Worm (Caenorhabditis elegans): ENCODE data around the gene enu-3.6.

The enu-3.6 gene

DNA sequence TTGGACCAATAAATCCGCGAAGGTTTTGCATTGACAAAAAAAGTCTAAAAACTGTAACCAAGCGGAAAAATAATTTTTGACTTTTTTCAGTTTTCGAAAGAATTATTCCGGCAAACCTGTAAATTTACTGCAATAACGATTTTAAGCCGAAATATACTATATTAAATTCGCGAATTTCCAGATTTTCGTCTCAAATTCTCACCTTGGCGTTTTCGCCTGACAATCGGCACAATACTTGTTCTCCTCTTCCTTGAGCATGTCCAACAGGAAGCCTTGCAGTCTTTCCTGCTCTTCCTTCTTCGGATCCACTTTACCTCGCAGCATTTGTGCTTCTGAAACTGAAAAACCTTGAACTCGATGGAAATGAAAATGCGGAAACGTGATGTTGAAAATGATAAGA lies 10.8 kb upstream of the enu-3.6 start, which contains the start of gene smap-1:
TSS of gene smap-1 (minus strand) at position 338 of the 400 bp plus-strand sequence.
- TF ChIP-seq hlh-15 (tag; optimal IDR thresholded peaks at IDR 0.05) (no peak), sox-4 (tag; optimal IDR thresholded peaks at IDR 0.05) (no peak), ceh-9 (tag; optimal IDR thresholded peaks at IDR 0.05) (no peak), ceh-18 (tag; optimal IDR thresholded peaks at IDR 0.05) (no peak), pat-9 (tag; optimal IDR thresholded peaks at IDR 0.05) (no peak)

ce11 chrIII:10739902-10740301 lies 10.3 kb upstream of the enu-3.6 start:
- TF ChIP-seq ceh-48 (tag; optimal IDR thresholded peaks at IDR 0.05) (peak; percentile 68), ceh-34 (tag; optimal IDR thresholded peaks at IDR 0.05) (peak; percentile 78), C38D4.7 (GFP tag; optimal IDR thresholded peaks at IDR 0.05) (no peak), unc-42 (tag; optimal IDR thresholded peaks at IDR 0.05) (peak; percentile 30), nfya-1 (tag; optimal IDR thresholded peaks at IDR 0.05) (peak; percentile 9), sox-2 (GFP tag; IDR thresholded peaks at IDR 0.05) (no peak), rnt-1 (tag; optimal IDR thresholded peaks at IDR 0.05) (no peak), syd-9 (tag; optimal IDR thresholded peaks at IDR 0.05) (no peak), unc-55 (GFP tag; optimal IDR thresholded peaks at IDR 0.05) (no peak), ceh-18 (tag; optimal IDR thresholded peaks at IDR 0.05) (no peak), unc-3 (GFP tag; conservative IDR thresholded peaks at IDR 0.05) (no peak), unc-3 (tag; optimal IDR thresholded peaks at IDR 0.05) (no peak), dmd-4 (tag; optimal IDR thresholded peaks at IDR 0.05; ENCODE audit: borderline replicate concordance) (no peak), gmeb-2 (tag; optimal IDR thresholded peaks at IDR 0.05) (no peak), lin-11 (tag; optimal IDR thresholded peaks at IDR 0.05) (no peak), T23F11.4 (GFP tag; optimal IDR thresholded peaks at IDR 0.05) (no peak), ama-1 (optimal IDR thresholded peaks at IDR 0.05) (peak; percentile 50), npax-4 (tag; optimal IDR thresholded peaks at IDR 0.05) (no peak), Y22D7AL.16 (tag; optimal IDR thresholded peaks at IDR 0.05) (no peak), mec-3 (tag; optimal IDR thresholded peaks at IDR 0.05; ENCODE audit: borderline replicate concordance) (no peak), hlh-13 (GFP tag; optimal IDR thresholded peaks at IDR 0.05) (no peak), ceh-31 (tag; optimal IDR thresholded peaks at IDR 0.05) (peak; percentile 37), sdc-2 (tag; optimal IDR thresholded peaks at IDR 0.05) (no peak), tbx-2 (tag; optimal IDR thresholded peaks at IDR 0.05) (peak; percentile 34), ceh-45 (GFP tag; IDR thresholded peaks at IDR 0.05) (no peak), sox-4 (tag; optimal IDR thresholded peaks at IDR 0.05) (no peak), ceh-6 (GFP tag; optimal IDR thresholded peaks at IDR 0.05) (no peak), dve-1 (tag; optimal IDR thresholded peaks at IDR 0.05) (no peak), fkh-10 (GFP tag; optimal IDR thresholded peaks at IDR 0.05) (no peak), zip-5 (tag; optimal IDR thresholded peaks at IDR 0.05) (no peak), nhr-11 (tag; optimal IDR thresholded peaks at IDR 0.05) (no peak), elt-2 (tag; optimal IDR thresholded peaks at IDR 0.05) (peak; percentile 12), hlh-30 (tag; optimal IDR thresholded peaks at IDR 0.05; ENCODE audit: insufficient read depth) (no peak), hlh-8 (tag; optimal IDR thresholded peaks at IDR 0.05) (no peak), pat-9 (tag; optimal IDR thresholded peaks at IDR 0.05) (no peak), tbx-7 (tag; optimal IDR thresholded peaks at IDR 0.05) (no peak), pha-2 (tag; optimal IDR thresholded peaks at IDR 0.05) (no peak), pha-4 (tag; optimal IDR thresholded peaks at IDR 0.05) (no peak), ceh-24 (tag; optimal IDR thresholded peaks at IDR 0.05) (no peak), pag-3 (tag; optimal IDR thresholded peaks at IDR 0.05; ENCODE audit: borderline replicate concordance) (no peak), fax-1 (tag; optimal IDR thresholded peaks at IDR 0.05) (no peak), F13H6.1 (tag; optimal IDR thresholded peaks at IDR 0.05) (no peak), lim-6 (tag; optimal IDR thresholded peaks at IDR 0.05) (no peak), unc-86 (tag; optimal IDR thresholded peaks at IDR 0.05) (no peak), ceh-30 (tag; optimal IDR thresholded peaks at IDR 0.05) (no peak), ceh-19 (GFP tag; optimal IDR thresholded peaks at IDR 0.05) (no peak), nhr-232 (tag; optimal IDR thresholded peaks at IDR 0.05) (no peak), ets-4 (tag; optimal IDR thresholded peaks at IDR 0.05) (no peak), ref-2 (tag; optimal IDR thresholded peaks at IDR 0.05) (no peak), ttx-3 (tag; optimal IDR thresholded peaks at IDR 0.05) (no peak)

Measured in whole organism, late embryonic.